Worm (Caenorhabditis elegans) whole organism, midembryonic: ENCODE data around the gene Y7A5A.9.

Experiments used
- T22C8.4 ChIP-seq: fragments of 200-800 bp; sonication (Bioruptor generic); IDR thresholded peaks from 2 replicates; pipeline ENCODE4 v1.3.6; 2022; ENCODE audit warnings: missing genetic modification characterization, missing compliant biosample characterization
- cog-1 ChIP-seq: sonication (generic microtip); optimal IDR thresholded peaks from 2 replicates; lab custom pipeline; 2016; ENCODE audit warnings: missing genetic modification characterization, missing compliant biosample characterization
- flt-1 ChIP-seq: fragments of 200-800 bp; sonication (Bioruptor generic); IDR thresholded peaks from 2 replicates; pipeline ENCODE4 v1.3.6; 2022; ENCODE audit warnings: missing genetic modification characterization, missing compliant biosample characterization
- klf-2 ChIP-seq: fragments of 200-800 bp; sonication (Bioruptor generic); conservative IDR thresholded peaks from 2 replicates; pipeline ENCODE4 v1.3.6; 2022; ENCODE audit warnings: missing genetic modification reagents, missing genetic modification characterization, missing compliant biosample characterization
- med-1 ChIP-seq: sonication (generic microtip); optimal IDR thresholded peaks from 2 replicates; lab custom pipeline; 2017; ENCODE audit warnings: missing genetic modification characterization, mild to moderate bottlenecking, missing compliant biosample characterization, antibody characterized with exemption, missing genetic modification reagents; ENCODE audit not compliant: insufficient read depth
- ref-1 ChIP-seq: fragments of 200-800 bp; sonication (Bioruptor generic); conservative IDR thresholded peaks from 2 replicates; pipeline ENCODE4 v1.3.6; 2022; ENCODE audit warnings: missing genetic modification reagents, missing genetic modification characterization, missing compliant biosample characterization
- tab-1 ChIP-seq: fragments of 200-800 bp; sonication (Bioruptor generic); IDR thresholded peaks from 2 replicates; pipeline ENCODE4 v1.3.6; 2022; ENCODE audit warnings: missing genetic modification characterization, missing compliant biosample characterization
- ztf-23 ChIP-seq: fragments of 200-800 bp; sonication (Bioruptor generic); IDR thresholded peaks from 2 replicates; pipeline ENCODE4 v1.3.6; 2022; ENCODE audit warnings: missing genetic modification reagents, missing genetic modification characterization, missing compliant biosample characterization
- ztf-29 ChIP-seq: fragments of 200-800 bp; sonication (Bioruptor generic); IDR thresholded peaks from 2 replicates; pipeline ENCODE4 v1.3.6; 2022; ENCODE audit warnings: missing genetic modification reagents, missing genetic modification characterization, missing compliant biosample characterization

Y7A5A.9 gene

ce11 chrX:15811341-15811740, 15.6 kb upstream of the Y7A5A.9 start:
- no peak for TF ChIP-seq cog-1 (tag; lab: Kevin White, UChicago)
- no peak for TF ChIP-seq tab-1 (GFP tag; lab: Robert Waterston, UW)
- TF ChIP-seq flt-1: no peak
- no peak for TF ChIP-seq ztf-29 (GFP tag; lab: Robert Waterston, UW)
- no peak for TF ChIP-seq ztf-23 (GFP tag; lab: Robert Waterston, UW)
- TF ChIP-seq med-1 (GFP tag; lab: Kevin White, UChicago): no peak
- TF ChIP-seq klf-2 (GFP tag; lab: Robert Waterston, UW): no peak
- no peak for TF ChIP-seq ref-1 (GFP tag; lab: Robert Waterston, UW)
- no peak for TF ChIP-seq T22C8.4 (GFP tag; lab: Robert Waterston, UW)

- TF ChIP-seq med-1 (GFP tag; lab: Kevin White, UChicago) (no peak), ztf-23 (GFP tag; lab: Robert Waterston, UW) (no peak), ref-1 (GFP tag; lab: Robert Waterston, UW) (no peak), cog-1 (tag; lab: Kevin White, UChicago) (no peak), klf-2 (GFP tag; lab: Robert Waterston, UW) (no peak), flt-1 (no peak), ztf-29 (GFP tag; lab: Robert Waterston, UW) (no peak), T22C8.4 (GFP tag; lab: Robert Waterston, UW) (no peak), tab-1 (GFP tag; lab: Robert Waterston, UW) (no peak)
These were observed 12.4 kb upstream of the Y7A5A.9 start for ce11 chrX:15814548-15814947.

DNA sequence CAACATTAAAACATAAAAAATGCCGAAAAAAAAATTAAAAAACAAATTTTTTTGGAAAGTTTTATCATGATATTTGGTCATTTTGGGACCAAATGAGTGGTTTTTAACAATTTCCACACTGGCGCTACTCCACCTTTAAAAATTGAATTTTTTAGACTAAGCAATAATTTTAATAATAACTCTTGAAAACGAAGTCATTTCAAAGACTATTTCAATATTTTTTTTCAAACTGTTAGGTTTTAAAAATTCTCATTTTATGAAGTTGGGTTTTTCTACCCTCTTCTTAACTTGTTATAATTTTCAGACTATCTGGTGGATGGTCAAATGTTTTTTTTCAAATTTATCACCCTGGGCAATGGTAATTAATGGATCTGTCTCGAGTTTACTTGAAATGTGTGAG, 4.8 kb upstream of the Y7A5A.9 start, which contains the start of gene Y7A5A.8:
TSS of gene Y7A5A.8 (plus strand) at position 301 of the 400 bp plus-strand sequence.
- TF ChIP-seq med-1 (GFP tag; lab: Kevin White, UChicago): no peak

- no peak for TF ChIP-seq cog-1 (tag; lab: Kevin White, UChicago)
- TF ChIP-seq tab-1 (GFP tag; lab: Robert Waterston, UW): no peak
These were observed 1.1 kb downstream of the Y7A5A.9 start, which contains the start of gene Y7A5A.20 for ce11 chrX:15828059-15828458. Y7A5A.20 (plus strand) TSS chrX:15828359.

DNA sequence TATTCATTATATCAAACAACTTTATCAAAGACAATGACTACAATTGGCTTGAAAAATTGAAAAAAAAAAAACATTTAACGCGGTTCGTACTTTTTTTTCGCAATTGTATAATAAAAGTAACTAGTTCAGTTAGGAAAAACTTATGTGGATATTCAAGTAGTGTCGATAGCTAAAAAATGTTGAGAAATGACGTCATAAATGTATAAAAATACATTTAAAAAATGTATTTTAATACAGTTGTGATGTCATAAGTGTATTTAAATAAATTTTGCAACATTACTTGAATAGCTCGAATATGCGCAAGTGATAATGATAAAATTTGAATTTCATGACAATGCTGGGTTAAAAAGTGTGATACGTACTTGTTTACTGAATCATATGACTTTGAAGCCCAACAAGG, 4.6 kb downstream of the Y7A5A.9 start:
- TF ChIP-seq med-1 (GFP tag; lab: Kevin White, UChicago) (no peak), ztf-29 (GFP tag; lab: Robert Waterston, UW) (no peak), klf-2 (GFP tag; lab: Robert Waterston, UW) (no peak), tab-1 (GFP tag; lab: Robert Waterston, UW) (no peak), T22C8.4 (GFP tag; lab: Robert Waterston, UW) (no peak), ref-1 (GFP tag; lab: Robert Waterston, UW) (no peak), flt-1 (no peak), cog-1 (tag; lab: Kevin White, UChicago) (no peak), ztf-23 (GFP tag; lab: Robert Waterston, UW) (no peak)

- no peak for TF ChIP-seq tab-1 (GFP tag; lab: Robert Waterston, UW)
- no peak for TF ChIP-seq flt-1
- no peak for TF ChIP-seq cog-1 (tag; lab: Kevin White, UChicago)
- no peak for TF ChIP-seq ref-1 (GFP tag; lab: Robert Waterston, UW)
These were observed 11.6 kb downstream of the Y7A5A.9 start, which contains the start of gene acox-1.6 for ce11 chrX:15838496-15838948. acox-1.6 (minus strand) TSS chrX:15838546.

DNA sequence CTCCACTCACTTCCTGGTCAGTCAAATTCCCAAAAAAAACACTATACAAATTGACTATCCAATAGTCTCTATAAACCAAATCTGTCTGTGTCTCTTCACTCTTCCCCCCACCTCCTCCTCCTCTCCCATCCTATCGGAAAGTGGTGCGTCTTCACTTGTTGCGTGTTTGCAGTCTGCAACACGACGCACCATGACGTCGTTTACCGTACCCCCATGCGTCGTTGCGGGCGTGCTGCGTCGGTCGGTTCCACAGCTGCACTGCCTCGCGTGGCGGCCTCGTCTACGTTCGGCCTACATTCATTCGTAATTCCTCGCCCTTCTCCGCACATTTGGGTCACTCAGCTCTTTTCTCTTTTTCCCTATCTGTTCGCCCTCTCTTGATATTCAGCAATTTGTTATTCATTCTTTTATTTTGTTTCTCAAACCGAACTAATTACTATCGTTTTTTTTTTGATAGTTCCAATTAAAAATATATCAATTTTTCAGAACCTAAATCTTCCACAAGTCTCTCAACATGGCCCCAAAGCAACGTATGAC, 14.2 kb downstream of the Y7A5A.9 start, which contains the start of gene serp-1.1:
TSS of gene serp-1.1 (plus strand) at position 487 of the 537 bp plus-strand sequence.
- TF ChIP-seq T22C8.4 (GFP tag; lab: Robert Waterston, UW) (no peak), ztf-23 (GFP tag; lab: Robert Waterston, UW) (peak; percentile 81), ztf-29 (GFP tag; lab: Robert Waterston, UW) (peak; percentile 61; the same call in 1 of the 2 replicates), flt-1 (peak; percentile 88), cog-1 (tag; lab: Kevin White, UChicago) (peak; percentile 85)

ce11 chrX:15842492-15842891, 15.5 kb downstream of the Y7A5A.9 start:
- TF ChIP-seq ztf-23 (GFP tag; lab: Robert Waterston, UW) (no peak), ztf-29 (GFP tag; lab: Robert Waterston, UW) (no peak), klf-2 (GFP tag; lab: Robert Waterston, UW) (no peak), med-1 (GFP tag; lab: Kevin White, UChicago) (no peak)

DNA sequence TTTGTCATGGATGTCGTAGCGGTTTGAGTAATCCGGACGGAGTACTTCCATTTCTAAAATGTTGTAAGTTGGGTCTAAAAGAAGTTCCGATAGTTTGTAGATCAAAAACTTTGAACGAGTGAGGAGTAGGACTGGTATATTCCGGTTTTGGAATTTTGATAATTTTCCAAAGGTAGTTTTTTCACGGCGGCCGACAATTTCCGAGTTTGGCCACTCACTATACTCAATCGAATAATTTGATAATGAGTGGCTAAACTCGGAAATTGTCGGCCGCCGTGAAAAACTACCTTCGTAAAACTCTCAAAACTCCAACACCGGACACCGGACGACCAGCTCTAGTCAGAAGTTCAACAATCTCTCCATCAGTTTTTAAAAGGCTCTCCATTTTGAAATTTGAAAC, 17.4 kb downstream of the Y7A5A.9 start:
- TF ChIP-seq med-1 (GFP tag; lab: Kevin White, UChicago) (no peak), flt-1 (no peak), ref-1 (GFP tag; lab: Robert Waterston, UW) (no peak), tab-1 (GFP tag; lab: Robert Waterston, UW) (no peak), cog-1 (tag; lab: Kevin White, UChicago) (no peak), klf-2 (GFP tag; lab: Robert Waterston, UW) (no peak), T22C8.4 (GFP tag; lab: Robert Waterston, UW) (no peak), ztf-23 (GFP tag; lab: Robert Waterston, UW) (no peak), ztf-29 (GFP tag; lab: Robert Waterston, UW) (no peak)

ce11 chrX:15846552-15846951, 19.6 kb downstream of the Y7A5A.9 start:
- no peak for TF ChIP-seq klf-2 (GFP tag; lab: Robert Waterston, UW)
- TF ChIP-seq flt-1: no peak
- TF ChIP-seq T22C8.4 (GFP tag; lab: Robert Waterston, UW): no peak
- TF ChIP-seq ztf-23 (GFP tag; lab: Robert Waterston, UW): no peak
- no peak for TF ChIP-seq ztf-29 (GFP tag; lab: Robert Waterston, UW)
- TF ChIP-seq tab-1 (GFP tag; lab: Robert Waterston, UW): no peak
- no peak for TF ChIP-seq ref-1 (GFP tag; lab: Robert Waterston, UW)
- TF ChIP-seq cog-1 (tag; lab: Kevin White, UChicago): no peak
- no peak for TF ChIP-seq med-1 (GFP tag; lab: Kevin White, UChicago)
